Fruit fly (Drosophila melanogaster): ENCODE results near the gene Or85e.
A peak's percentile ranks its signal among the peaks of the same experiment; 100 is the strongest.

Or85e gene

DNA sequence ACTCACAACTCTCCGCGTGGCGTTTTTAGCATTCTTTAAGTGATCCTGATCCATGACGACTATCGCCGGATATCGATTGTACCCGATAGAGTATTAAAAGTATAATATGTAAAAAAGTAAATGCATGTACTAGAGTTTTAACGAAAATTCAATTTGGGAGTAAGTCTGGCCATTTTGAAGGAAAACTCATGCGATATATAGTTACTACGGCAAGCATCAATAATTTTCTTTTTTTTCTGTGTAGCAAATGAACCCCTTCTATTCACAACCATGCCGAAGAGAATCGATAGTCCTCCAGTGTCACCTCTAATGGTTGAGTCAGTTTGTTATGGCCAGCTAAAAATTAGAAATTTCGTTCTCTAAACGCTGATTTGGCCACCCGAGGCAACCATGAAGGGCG is 17.1 kb upstream of the Or85e start, which contains the start of the genes Sys1 and Dhod (continued):
- peak; percentile 64 for TF ChIP-seq CG12769 (tag; optimal IDR thresholded peaks at IDR 0.05)
- no peak for TF ChIP-seq CG8281 (tag; optimal IDR thresholded peaks at IDR 0.05)
- TF ChIP-seq eve (GFP tag; optimal IDR thresholded peaks at IDR 0.05): no peak
- TF ChIP-seq CG17361 (GFP tag; IDR thresholded peaks at IDR 0.05): peak; percentile 68; the same call in 2 of the 3 replicates
- peak; percentile 65 for TF ChIP-seq pnt (GFP tag; optimal IDR thresholded peaks at IDR 0.05)
- TF ChIP-seq slbo (GFP tag; IDR thresholded peaks at IDR 0.05): peak; percentile 90
- TF ChIP-seq CG34224 (GFP tag; IDR thresholded peaks at IDR 0.05; ENCODE audit: partially characterized antibody): peak; percentile 94
- no peak for TF ChIP-seq ATbp (GFP tag; optimal IDR thresholded peaks at IDR 0.05)
- TF ChIP-seq Awh (GFP tag; IDR thresholded peaks at IDR 0.05): 0 out of 2 replicates have a peak, but pooled peaks have one; percentile 48
- peak; percentile 57; the same call in 1 of the 2 replicates for TF ChIP-seq CG11247 (GFP tag; IDR thresholded peaks at IDR 0.05)
- TF ChIP-seq az2 (GFP tag; optimal IDR thresholded peaks at IDR 0.05): peak; percentile 53
- TF ChIP-seq Fer2 (tag; optimal IDR thresholded peaks at IDR 0.05): no peak
- TF ChIP-seq CG2202 (tag; optimal IDR thresholded peaks at IDR 0.05): no peak
- no peak for TF ChIP-seq CG15601 (tag; optimal IDR thresholded peaks at IDR 0.05)
- TF ChIP-seq HLHmδ (GFP tag; optimal IDR thresholded peaks at IDR 0.05): no peak
- no peak for TF ChIP-seq Nf-YB (GFP tag; optimal IDR thresholded peaks at IDR 0.05)
- TF ChIP-seq CoRest (tag; optimal IDR thresholded peaks at IDR 0.05): peak; percentile 50
- TF ChIP-seq pzg (GFP tag; optimal IDR thresholded peaks at IDR 0.05): peak; percentile 54
- peak; percentile 53 for TF ChIP-seq CG17186 (GFP tag; optimal IDR thresholded peaks at IDR 0.05)
- no peak for TF ChIP-seq aop (GFP tag; IDR thresholded peaks at IDR 0.05)
- peak; percentile 48 for TF ChIP-seq CG18599 (GFP tag; optimal IDR thresholded peaks at IDR 0.05)
- TF ChIP-seq CG30020 (tag; optimal IDR thresholded peaks at IDR 0.05): peak; percentile 45
- TF ChIP-seq Dll (GFP tag; IDR thresholded peaks at IDR 0.05; ENCODE audit: partially characterized antibody): peak; percentile 93
- TF ChIP-seq CG10366 (GFP tag; IDR thresholded peaks at IDR 0.05): peak; percentile 43; the same call in 1 of the 2 replicates
- TF ChIP-seq CG6689 (GFP tag; IDR thresholded peaks at IDR 0.05): peak; percentile 91
- no peak for TF ChIP-seq CG30431 (GFP tag; optimal IDR thresholded peaks at IDR 0.05)
- no peak for TF ChIP-seq Usf (GFP tag; optimal IDR thresholded peaks at IDR 0.05)
- TF ChIP-seq yki (optimal IDR thresholded peaks at IDR 0.05): no peak
- no peak for TF ChIP-seq kah (GFP tag; optimal IDR thresholded peaks at IDR 0.05)
- TF ChIP-seq dimm (GFP tag; IDR thresholded peaks at IDR 0.05): no peak
- TF ChIP-seq luna (GFP tag; optimal IDR thresholded peaks at IDR 0.05): no peak
- no peak for TF ChIP-seq CG15073 (GFP tag; optimal IDR thresholded peaks at IDR 0.05)
- peak; percentile 45 for TF ChIP-seq Nf-YC (tag; optimal IDR thresholded peaks at IDR 0.05)
- peak; percentile 2 for TF ChIP-seq Deaf1 (tag; optimal IDR thresholded peaks at IDR 0.05)
- peak; percentile 87 for TF ChIP-seq unc-4 (GFP tag; IDR thresholded peaks at IDR 0.05; ENCODE audit: partially characterized antibody)
- TF ChIP-seq ci (GFP tag; IDR thresholded peaks at IDR 0.05): peak; percentile 30; the same call in 1 of the 3 replicates
- peak; percentile 37 for TF ChIP-seq gro (GFP tag; optimal IDR thresholded peaks at IDR 0.05)
- peak; percentile 60 for TF ChIP-seq CG18011 (GFP tag; optimal IDR thresholded peaks at IDR 0.05)
- TF ChIP-seq wek (GFP tag; optimal IDR thresholded peaks at IDR 0.05): no peak
- 0 out of 3 replicates have a peak, but pooled peaks have one; percentile 10 for TF ChIP-seq mld (GFP tag; IDR thresholded peaks at IDR 0.05; ENCODE audit: partially characterized antibody)
- peak; percentile 26 for TF ChIP-seq scrt (GFP tag; optimal IDR thresholded peaks at IDR 0.05)
- TF ChIP-seq Bteb2 (GFP tag; optimal IDR thresholded peaks at IDR 0.05): peak; percentile 62
- no peak for TF ChIP-seq bowl (GFP tag; IDR thresholded peaks at IDR 0.05)
- peak; percentile 67 for TF ChIP-seq CG9609 (GFP tag; optimal IDR thresholded peaks at IDR 0.05)
- no peak for TF ChIP-seq ac (GFP tag; optimal IDR thresholded peaks at IDR 0.05)
- TF ChIP-seq sug (tag; optimal IDR thresholded peaks at IDR 0.05): peak; percentile 68
- peak; percentile 6 for TF ChIP-seq slp2 (GFP tag; optimal IDR thresholded peaks at IDR 0.05)
- TF ChIP-seq ase (GFP tag; IDR thresholded peaks at IDR 0.05): peak; percentile 71
- peak; percentile 16 for TF ChIP-seq gfzf (GFP tag; optimal IDR thresholded peaks at IDR 0.05)
- peak; percentile 97 for TF ChIP-seq Ets65A (GFP tag)
- peak; percentile 33; the same call in 1 of the 2 replicates for TF ChIP-seq Taf1 (GFP tag; IDR thresholded peaks at IDR 0.05)

All from whole organism, embryonic.